Worm (Caenorhabditis elegans): ENCODE data around the gene ZK228.10.

ce11 chrV:18425544-18425943, 31.1 kb upstream of the ZK228.10 start, which contains the start of gene ZK262.19:
- TF ChIP-seq ztf-11 (tag; optimal IDR thresholded peaks at IDR 0.05), result no peak
- TF ChIP-seq nhr-28 (tag; optimal IDR thresholded peaks at IDR 0.05), result no peak
- TF ChIP-seq ces-1 (GFP tag; optimal IDR thresholded peaks at IDR 0.05), result no peak
- TF ChIP-seq elt-2 (tag; optimal IDR thresholded peaks at IDR 0.05), result no peak
- TF ChIP-seq isw-1 (GFP tag; IDR thresholded peaks at IDR 0.05), result no peak
- no peak for TF ChIP-seq fkh-10 (GFP tag; optimal IDR thresholded peaks at IDR 0.05)
- no peak for TF ChIP-seq skn-1 (tag; optimal IDR thresholded peaks at IDR 0.05)
- TF ChIP-seq aly-2 (tag; optimal IDR thresholded peaks at IDR 0.05), result no peak
- no peak for TF ChIP-seq aha-1 (tag; optimal IDR thresholded peaks at IDR 0.05)
- TF ChIP-seq ama-1 (optimal IDR thresholded peaks at IDR 0.05), result no peak
- TF ChIP-seq alr-1 (tag; optimal IDR thresholded peaks at IDR 0.05; ENCODE audit: borderline replicate concordance), result no peak
- TF ChIP-seq jun-1 (tag; optimal IDR thresholded peaks at IDR 0.05), result no peak
